Worm (Caenorhabditis elegans) whole organism, L1 larva: ENCODE data around the gene F07G6.10.

ENCODE experiments used
- C34B4.2 ChIP-seq: sonication (generic microtip); optimal IDR thresholded peaks from 2 replicates; lab custom pipeline; 2017; ENCODE audit warnings: mild to moderate bottlenecking, missing genetic modification characterization, missing compliant biosample characterization
- dpl-1 ChIP-seq, 3 experiments: fragments of 150-350 bp in 2 of 3; sonication (generic microtip) in 1 of 3; optimal IDR thresholded peaks; 2 replicates each; lab custom pipeline; 2014 to 2017; ENCODE audit warnings: missing biosample characterization in 3 of 3, missing genetic modification characterization in 3 of 3, missing genetic modification reagents in 3 of 3
- dsc-1 ChIP-seq: sonication (generic microtip); optimal IDR thresholded peaks from 2 replicates; lab custom pipeline; 2016; ENCODE audit warnings: mild to moderate bottlenecking, missing genetic modification characterization, missing compliant biosample characterization
- ets-5 ChIP-seq: fragments of 200-800 bp; sonication (Bioruptor generic); IDR thresholded peaks from 2 replicates; pipeline ENCODE4 v1.3.6; 2022; ENCODE audit warnings: missing genetic modification characterization, missing compliant biosample characterization
- hpl-2 ChIP-seq: fragments of 150-350 bp; optimal IDR thresholded peaks from 2 replicates; lab custom pipeline; 2014; ENCODE audit warnings: missing biosample characterization, missing genetic modification reagents, missing genetic modification characterization
- nhr-19 ChIP-seq: fragments of 200-800 bp; sonication (Bioruptor generic); conservative IDR thresholded peaks from 2 replicates; pipeline ENCODE4 v1.3.6; 2022; ENCODE audit warnings: missing genetic modification characterization, missing compliant biosample characterization
- nhr-237 ChIP-seq: fragments of 150-350 bp; optimal IDR thresholded peaks from 2 replicates; lab custom pipeline; 2014; ENCODE audit warnings: missing biosample characterization, missing genetic modification characterization
- nhr-28 ChIP-seq: fragments of 150-350 bp; optimal IDR thresholded peaks from 2 replicates; lab custom pipeline; 2014; ENCODE audit warnings: missing biosample characterization, missing genetic modification characterization
- nhr-90 ChIP-seq: sonication (generic microtip); optimal IDR thresholded peaks from 2 replicates; lab custom pipeline; 2016; ENCODE audit warnings: mild to moderate bottlenecking, missing genetic modification characterization, missing compliant biosample characterization; ENCODE audit not compliant: poor library complexity
- pax-3 ChIP-seq: fragments of 200-800 bp; sonication (Bioruptor generic); optimal IDR thresholded peaks from 2 replicates; lab custom pipeline; 2018; ENCODE audit warnings: mild to moderate bottlenecking, missing genetic modification characterization, moderate library complexity, missing compliant biosample characterization
- snu-23 ChIP-seq: sonication (generic microtip); optimal IDR thresholded peaks from 2 replicates; lab custom pipeline; 2016; ENCODE audit warnings: missing genetic modification characterization, missing compliant biosample characterization
- tbx-2 ChIP-seq: sonication (generic microtip); optimal IDR thresholded peaks from 2 replicates; lab custom pipeline; 2016; ENCODE audit warnings: missing genetic modification characterization, missing compliant biosample characterization
- unc-30 ChIP-seq: sonication (generic microtip); optimal IDR thresholded peaks from 2 replicates; lab custom pipeline; 2017; ENCODE audit warnings: missing biosample characterization, missing genetic modification characterization
- unc-62 ChIP-seq: fragments of 150-350 bp; optimal IDR thresholded peaks from 2 replicates; lab custom pipeline; 2014; ENCODE audit warnings: missing biosample characterization, missing genetic modification reagents, missing genetic modification characterization
- ztf-4 ChIP-seq: fragments of 150-350 bp; optimal IDR thresholded peaks from 2 replicates; lab custom pipeline; 2014; ENCODE audit warnings: missing biosample characterization, missing genetic modification characterization

F07G6.10 gene

ce11 chrX:1785692-1786091, 48.0 kb downstream of the F07G6.10 start:
- TF ChIP-seq nhr-28 (tag; lab: Kevin White, UChicago) (no peak), snu-23 (GFP tag; lab: Kevin White, UChicago) (no peak), ztf-4 (tag; lab: Kevin White, UChicago) (no peak), nhr-90 (tag; lab: Kevin White, UChicago) (no peak), pax-3 (tag; lab: Kevin White, UChicago) (no peak), dpl-1 (GFP tag; optimal IDR thresholded peaks at IDR 0.05; lab: Kevin White, UChicago) (no peak), hpl-2 (no peak), ets-5 (GFP tag; lab: Robert Waterston, UW) (no peak), unc-62 (GFP tag; lab: Kevin White, UChicago) (no peak), nhr-237 (tag; lab: Kevin White, UChicago) (no peak), tbx-2 (tag; lab: Kevin White, UChicago) (no peak), C34B4.2 (tag; lab: Kevin White, UChicago) (no peak), nhr-19 (GFP tag; lab: Robert Waterston, UW) (no peak)

- TF ChIP-seq dsc-1 (tag; lab: Kevin White, UChicago) (peak; percentile 7), unc-30 (tag; lab: Kevin White, UChicago) (no peak)
These were observed 48.9 kb downstream of the F07G6.10 start, which contains the start of gene arg-1 for ce11 chrX:1786607-1787006. Gene arg-1, plus strand, starts transcription at chrX:1786907.
